Fruit fly (Drosophila melanogaster) whole organism, embryonic: Measurements from ENCODE around the gene Cyp6d4.

ENCODE experiments used
- Adf1 ChIP-seq: fragments of 200-800 bp; sonication (Bioruptor generic); IDR thresholded peaks from 2 replicates; pipeline ENCODE4 v1.3.6; 2022; ENCODE audit warnings: missing biosample characterization, missing genetic modification characterization
- Awh ChIP-seq: fragments of 200-800 bp; sonication (Bioruptor generic); IDR thresholded peaks from 2 replicates; pipeline ENCODE4, ENCODE4 v1.3.6; 2022; ENCODE audit warnings: missing biosample characterization, missing genetic modification characterization
- B-H1 ChIP-seq: fragments of 200-800 bp; sonication (Bioruptor generic); IDR thresholded peaks from 3 replicates; pipeline ENCODE4 v1.3.6; 2022; ENCODE audit warnings: missing biosample characterization, missing genetic modification characterization
- Bdp1 ChIP-seq: fragments of 200-800 bp; sonication (Bioruptor generic); optimal IDR thresholded peaks from 3 replicates; lab custom pipeline; 2016; ENCODE audit warnings: missing biosample characterization, missing genetic modification characterization
- Bteb2 ChIP-seq: fragments of 200-800 bp; sonication (Bioruptor generic); optimal IDR thresholded peaks from 2 replicates; lab custom pipeline; 2016; ENCODE audit warnings: missing biosample characterization, missing genetic modification characterization
- CG10267 ChIP-seq: fragments of 200-800 bp; sonication (Bioruptor generic); optimal IDR thresholded peaks from 2 replicates; lab custom pipeline; 2018; ENCODE audit warnings: missing biosample characterization, mild to moderate bottlenecking, missing genetic modification characterization, moderate library complexity
- CG11085 ChIP-seq: fragments of 200-800 bp; sonication (Bioruptor generic); IDR thresholded peaks from 2 replicates; pipeline ENCODE4 v1.3.6; 2022; ENCODE audit warnings: missing biosample characterization, missing genetic modification characterization
- CG11696 ChIP-seq: fragments of 200-800 bp; sonication (Bioruptor generic); IDR thresholded peaks from 2 replicates; pipeline ENCODE4 v1.3.6; 2022; ENCODE audit warnings: missing biosample characterization, missing genetic modification characterization
- CG12071 ChIP-seq: fragments of 200-800 bp; sonication (Bioruptor generic); optimal IDR thresholded peaks from 3 replicates; lab custom pipeline; 2018; ENCODE audit warnings: missing biosample characterization, mild to moderate bottlenecking, missing genetic modification characterization
- CG14667 ChIP-seq: fragments of 200-800 bp; sonication (Bioruptor generic); IDR thresholded peaks from 2 replicates; pipeline ENCODE4 v1.3.6; 2022; ENCODE audit warnings: missing biosample characterization, missing genetic modification characterization
- CG1602 ChIP-seq: fragments of 200-800 bp; sonication (Bioruptor generic); optimal IDR thresholded peaks from 3 replicates; lab custom pipeline; 2016; ENCODE audit warnings: missing biosample characterization, missing genetic modification characterization
- CG17802 ChIP-seq: fragments of 200-800 bp; sonication (Bioruptor generic); optimal IDR thresholded peaks from 2 replicates; lab custom pipeline; 2018; ENCODE audit warnings: missing biosample characterization, mild to moderate bottlenecking, missing genetic modification characterization, moderate library complexity
- CG1792 ChIP-seq: fragments of 200-800 bp; sonication (Bioruptor generic); optimal IDR thresholded peaks from 2 replicates; lab custom pipeline; 2016; ENCODE audit warnings: missing biosample characterization, missing genetic modification characterization
- CG32767 ChIP-seq: fragments of 200-800 bp; sonication (Bioruptor generic); IDR thresholded peaks from 2 replicates; pipeline ENCODE4 v1.3.6; 2022; ENCODE audit warnings: missing biosample characterization, missing genetic modification characterization
- CG4404 ChIP-seq: fragments of 200-800 bp; sonication (Bioruptor generic); IDR thresholded peaks from 2 replicates; pipeline ENCODE4 v1.3.6; 2022; ENCODE audit warnings: missing biosample characterization, missing genetic modification characterization
- CG4617 ChIP-seq: fragments of 200-800 bp; sonication (Bioruptor generic); optimal IDR thresholded peaks from 3 replicates; lab custom pipeline; 2016; ENCODE audit warnings: missing biosample characterization, missing genetic modification characterization, borderline replicate concordance
- CG4730 ChIP-seq: fragments of 200-800 bp; sonication (Bioruptor generic); IDR thresholded peaks from 2 replicates; pipeline ENCODE4 v1.3.6; 2022; ENCODE audit warnings: missing biosample characterization, missing genetic modification characterization
- CG7786 ChIP-seq: fragments of 200-800 bp; sonication (Bioruptor generic); optimal IDR thresholded peaks from 2 replicates; lab custom pipeline; 2016; ENCODE audit warnings: missing biosample characterization, missing genetic modification characterization
- CG8478 ChIP-seq: fragments of >200 bp; optimal IDR thresholded peaks from 2 replicates; lab custom pipeline; 2018
- CG8765 ChIP-seq: fragments of 200-800 bp; sonication (Bioruptor generic); IDR thresholded peaks from 2 replicates; pipeline ENCODE4 v1.3.6; 2022; ENCODE audit warnings: missing biosample characterization, missing genetic modification characterization
- CG9797 ChIP-seq: fragments of 200-800 bp; sonication (Bioruptor generic); optimal IDR thresholded peaks from 3 replicates; lab custom pipeline; 2018; ENCODE audit warnings: missing biosample characterization, mild to moderate bottlenecking, missing genetic modification characterization
- Chrac-16 ChIP-seq: fragments of 200-800 bp; sonication (Bioruptor generic); optimal IDR thresholded peaks from 3 replicates; lab custom pipeline; 2016; ENCODE audit warnings: missing biosample characterization, missing genetic modification characterization
- Dip2 ChIP-seq: fragments of 200-800 bp; sonication (Bioruptor generic); IDR thresholded peaks from 2 replicates; pipeline ENCODE4 v1.3.6; 2022; ENCODE audit warnings: missing biosample characterization, missing genetic modification characterization
- Eip74EF ChIP-seq, 2 experiments: fragments of 200-800 bp in 1 of 2; fragments of >200 bp in 1 of 2; sonication (Bioruptor generic) in 1 of 2; optimal IDR thresholded peaks; 2 replicates each; lab custom pipeline; 2017 to 2019; ENCODE audit warnings: missing biosample characterization in 2 of 2, missing genetic modification characterization in 2 of 2, mild to moderate bottlenecking in 1 of 2, moderate library complexity in 1 of 2
- Ets97D ChIP-seq: fragments of 200-800 bp; sonication (Bioruptor generic); optimal IDR thresholded peaks from 3 replicates; lab custom pipeline; 2016; ENCODE audit warnings: missing biosample characterization, missing genetic modification characterization
- HLH3B ChIP-seq: fragments of 200-800 bp; sonication (Bioruptor generic); IDR thresholded peaks from 2 replicates; pipeline ENCODE4 v1.3.6; 2022; ENCODE audit warnings: missing biosample characterization, missing genetic modification characterization
- HLH4C ChIP-seq: fragments of 200-800 bp; sonication (Bioruptor generic); IDR thresholded peaks from 3 replicates; pipeline ENCODE4 v1.3.6; 2022; ENCODE audit warnings: missing biosample characterization, missing genetic modification characterization; ENCODE audit not compliant: partially characterized antibody
- Jarid2 ChIP-seq: fragments of 200-800 bp; sonication (Bioruptor generic); optimal IDR thresholded peaks from 3 replicates; lab custom pipeline; 2017; ENCODE audit warnings: mild to moderate bottlenecking, missing biosample characterization, missing genetic modification reagents, missing genetic modification characterization
- Oli ChIP-seq: fragments of 200-800 bp; sonication (Bioruptor generic); optimal IDR thresholded peaks from 2 replicates; lab custom pipeline; 2018; ENCODE audit warnings: missing biosample characterization, mild to moderate bottlenecking, missing genetic modification characterization, moderate library complexity
- Sin3A ChIP-seq: fragments of >200 bp; optimal IDR thresholded peaks from 2 replicates; lab custom pipeline; 2018
- ab ChIP-seq: fragments of 200-800 bp; sonication (Bioruptor generic); optimal IDR thresholded peaks from 2 replicates; lab custom pipeline; 2016; ENCODE audit warnings: missing biosample characterization, missing genetic modification characterization
- abd-A ChIP-seq: fragments of 200-800 bp; sonication (Bioruptor generic); optimal IDR thresholded peaks from 3 replicates; lab custom pipeline; 2019; ENCODE audit warnings: missing biosample characterization, mild to moderate bottlenecking, missing genetic modification characterization, moderate library complexity
- crp ChIP-seq, 2 experiments: fragments of 200-800 bp; sonication (Bioruptor generic); optimal IDR thresholded peaks; 2 replicates in 1 of 2; 3 replicates in 1 of 2; lab custom pipeline; 2017; ENCODE audit warnings: missing biosample characterization in 2 of 2, missing genetic modification characterization in 2 of 2, mild to moderate bottlenecking in 1 of 2, moderate library complexity in 1 of 2
- cwo ChIP-seq: fragments of 200-800 bp; sonication (Bioruptor generic); optimal IDR thresholded peaks from 3 replicates; lab custom pipeline; 2017; ENCODE audit warnings: missing biosample characterization, missing genetic modification characterization, mild to moderate bottlenecking, moderate library complexity, missing genetic modification reagents
- dmrt99B ChIP-seq: fragments of 200-800 bp; sonication (Bioruptor generic); optimal IDR thresholded peaks from 2 replicates; lab custom pipeline; 2018; ENCODE audit warnings: missing biosample characterization, mild to moderate bottlenecking, missing genetic modification characterization, moderate library complexity
- emc ChIP-seq: fragments of 200-800 bp; sonication (Bioruptor generic); optimal IDR thresholded peaks from 2 replicates; lab custom pipeline; 2016; ENCODE audit warnings: missing biosample characterization, missing genetic modification characterization
- en ChIP-seq: fragments of 200-800 bp; sonication (Bioruptor generic); optimal IDR thresholded peaks from 2 replicates; lab custom pipeline; 2016; ENCODE audit warnings: missing biosample characterization, missing genetic modification characterization
- esg ChIP-seq: fragments of 200-800 bp; sonication (Bioruptor generic); conservative IDR thresholded peaks from 2 replicates; pipeline ENCODE4 v1.3.6; 2022; ENCODE audit warnings: missing biosample characterization, missing genetic modification characterization
- gce ChIP-seq: fragments of 200-800 bp; sonication (Bioruptor generic); IDR thresholded peaks from 3 replicates; pipeline ENCODE4 v1.3.6; 2022; ENCODE audit warnings: missing biosample characterization, missing genetic modification characterization
- gfzf ChIP-seq: fragments of 200-800 bp; sonication (Bioruptor generic); optimal IDR thresholded peaks from 2 replicates; lab custom pipeline; 2016; ENCODE audit warnings: missing biosample characterization, mild to moderate bottlenecking, missing genetic modification characterization, moderate library complexity
- ham ChIP-seq: fragments of 200-800 bp; sonication (Bioruptor generic); IDR thresholded peaks from 2 replicates; pipeline ENCODE4 v1.3.6; 2022; ENCODE audit warnings: missing biosample characterization, missing genetic modification characterization
- ro ChIP-seq: fragments of 200-800 bp; sonication (Bioruptor generic); IDR thresholded peaks from 2 replicates; pipeline ENCODE4 v1.3.6; 2022; ENCODE audit warnings: missing biosample characterization, missing genetic modification characterization
- salm ChIP-seq: fragments of 200-800 bp; sonication (Bioruptor generic); optimal IDR thresholded peaks from 2 replicates; lab custom pipeline; 2018; ENCODE audit warnings: missing biosample characterization, mild to moderate bottlenecking, missing genetic modification characterization
- sc ChIP-seq, 3 experiments: fragments of >200 bp in 2 of 3; fragments of 200-800 bp in 1 of 3; sonication (Bioruptor generic) in 1 of 3; optimal IDR thresholded peaks; 2 replicates in 2 of 3; 3 replicates in 1 of 3; lab custom pipeline; 2017; ENCODE audit warnings: mild to moderate bottlenecking in 1 of 3, missing biosample characterization in 1 of 3, missing genetic modification characterization in 1 of 3, missing genetic modification reagents in 1 of 3
- so ChIP-seq: fragments of 200-800 bp; sonication (Bioruptor generic); IDR thresholded peaks from 3 replicates; pipeline ENCODE4 v1.3.6; 2022; ENCODE audit warnings: missing biosample characterization, missing genetic modification characterization
- tap ChIP-seq: fragments of 200-800 bp; optimal IDR thresholded peaks from 3 replicates; lab custom pipeline; 2019; ENCODE audit warnings: missing biosample characterization, mild to moderate bottlenecking, missing genetic modification characterization, moderate library complexity
- tna ChIP-seq: fragments of 200-800 bp; sonication (Bioruptor generic); IDR thresholded peaks from 2 replicates; pipeline ENCODE4 v1.3.6; 2022; ENCODE audit warnings: missing biosample characterization, missing genetic modification characterization; ENCODE audit not compliant: partially characterized antibody
- zen2 ChIP-seq: fragments of 200-800 bp; sonication (Bioruptor generic); IDR thresholded peaks from 3 replicates; pipeline ENCODE4 v1.3.6; 2022; ENCODE audit warnings: missing biosample characterization, missing genetic modification characterization; ENCODE audit not compliant: partially characterized antibody
- zfh1 ChIP-seq: fragments of 200-800 bp; sonication (Bioruptor generic); IDR thresholded peaks from 3 replicates; pipeline ENCODE4 v1.3.6; 2022; ENCODE audit warnings: missing biosample characterization, missing genetic modification characterization

Gene Cyp6d4

dm6 chr3R:22667284-22667958 lies 30.7 kb upstream of the Cyp6d4 start:
- TF ChIP-seq CG17802 (tag; lab: Kevin White, UChicago) (peak; percentile 64), CG1792 (GFP tag; lab: Kevin White, UChicago) (peak; percentile 61), salm (tag; lab: Kevin White, UChicago) (peak; percentile 58), ham (no peak), Adf1 (GFP tag; lab: Robert Waterston, UW) (no peak), Bteb2 (GFP tag; lab: Kevin White, UChicago) (peak; percentile 45), gce (no peak), B-H1 (GFP tag; lab: Robert Waterston, UW) (peak; percentile 72), tap (tag; lab: Kevin White, UChicago) (peak; percentile 92), CG1602 (GFP tag; lab: Kevin White, UChicago) (peak; percentile 75), CG4730 (GFP tag; lab: Robert Waterston, UW) (peak; percentile 64), gfzf (GFP tag; lab: Kevin White, UChicago) (no peak), CG32767 (GFP tag; lab: Robert Waterston, UW) (peak; percentile 80), zfh1 (GFP tag; lab: Robert Waterston, UW) (peak; percentile 75), CG8478 (lab: Kevin White, UChicago) (no peak), CG11085 (GFP tag; lab: Robert Waterston, UW) (no peak), Bdp1 (GFP tag; lab: Kevin White, UChicago) (no peak), HLH3B (GFP tag; lab: Robert Waterston, UW) (peak; percentile 82), CG14667 (peak; percentile 42; the same call in 1 of the 2 replicates), CG7786 (GFP tag; lab: Kevin White, UChicago) (peak; percentile 40), CG9797 (GFP tag; lab: Kevin White, UChicago) (peak; percentile 6), abd-A (tag; lab: Kevin White, UChicago) (no peak), CG10267 (tag; lab: Kevin White, UChicago) (peak; percentile 89), Ets97D (peak; percentile 13), tna (GFP tag; lab: Robert Waterston, UW) (no peak), Eip74EF (GFP tag; optimal IDR thresholded peaks at IDR 0.05; lab: Kevin White, UChicago) (peak in 1 of 2 experiments; percentile 76), CG4617 (GFP tag; lab: Kevin White, UChicago) (peak; percentile 12), emc (GFP tag; lab: Kevin White, UChicago) (no peak), HLH4C (no peak), esg (GFP tag; lab: Robert Waterston, UW) (peak; percentile 69), CG11696 (GFP tag; lab: Robert Waterston, UW) (peak; percentile 62; the same call in 1 of the 2 replicates), sc (optimal IDR thresholded peaks at IDR 0.05; lab: Kevin White, UChicago) (no peak), sc (GFP tag; optimal IDR thresholded peaks at IDR 0.05; lab: Kevin White, UChicago) (peak; percentile 69), cwo (peak; percentile 73), CG8765 (GFP tag; lab: Robert Waterston, UW) (no peak; the same call in 1 of the 2 replicates), crp (GFP tag; optimal IDR thresholded peaks at IDR 0.05; lab: Kevin White, UChicago) (peak in 1 of 2 experiments; percentile 39), CG4404 (peak; percentile 63), CG12071 (GFP tag; lab: Kevin White, UChicago) (peak; percentile 12), en (GFP tag; lab: Kevin White, UChicago) (no peak), Chrac-16 (GFP tag; lab: Kevin White, UChicago) (peak; percentile 62), Jarid2 (peak; percentile 34), Oli (tag; lab: Kevin White, UChicago) (peak; percentile 86), dmrt99B (tag; lab: Kevin White, UChicago) (peak; percentile 96), Awh (GFP tag; lab: Robert Waterston, UW) (peak; percentile 75; the same call in 1 of the 2 replicates), Dip2 (GFP tag; lab: Robert Waterston, UW) (0 out of 2 replicates have a peak, but pooled peaks have one; percentile 20), Sin3A (lab: Kevin White, UChicago) (no peak), ab (GFP tag; lab: Kevin White, UChicago) (no peak), zen2 (GFP tag; lab: Robert Waterston, UW) (no peak), so (GFP tag; lab: Robert Waterston, UW) (peak; percentile 66; the same call in 1 of the 3 replicates), ro (GFP tag; lab: Robert Waterston, UW) (peak; percentile 41; the same call in 1 of the 2 replicates)
